Worm (Caenorhabditis elegans) whole organism, L2 larva: ENCODE data around the gene best-1.

ENCODE experiments used
- C34F6.9 ChIP-seq: fragments of 150-350 bp; optimal IDR thresholded peaks from 2 replicates; lab custom pipeline; 2014; ENCODE audit warnings: missing biosample characterization, missing genetic modification characterization
- F13H6.1 ChIP-seq: sonication (generic microtip); optimal IDR thresholded peaks from 2 replicates; lab custom pipeline; 2016; ENCODE audit warnings: missing genetic modification characterization, missing compliant biosample characterization
- Y55F3AM.14 ChIP-seq: fragments of 200-800 bp; sonication (Bioruptor generic); optimal IDR thresholded peaks from 2 replicates; lab custom pipeline; 2018; ENCODE audit warnings: mild to moderate bottlenecking, missing genetic modification characterization, missing compliant biosample characterization
- ZK546.5 ChIP-seq: sonication (generic microtip); optimal IDR thresholded peaks from 2 replicates; lab custom pipeline; 2017; ENCODE audit warnings: missing biosample characterization, missing genetic modification characterization
- alr-1 ChIP-seq: fragments of 150-350 bp; optimal IDR thresholded peaks from 2 replicates; lab custom pipeline; 2014; ENCODE audit warnings: missing biosample characterization, missing genetic modification characterization
- aly-2 ChIP-seq: fragments of 150-350 bp; optimal IDR thresholded peaks from 2 replicates; lab custom pipeline; 2014; ENCODE audit warnings: missing biosample characterization, missing genetic modification characterization
- ama-1 ChIP-seq: fragments of 150-350 bp; optimal IDR thresholded peaks from 2 replicates; lab custom pipeline; 2018; ENCODE audit warnings: inconsistent platforms
- blmp-1 ChIP-seq: sonication (generic microtip); optimal IDR thresholded peaks from 2 replicates; lab custom pipeline; 2017; ENCODE audit warnings: missing genetic modification characterization, mild to moderate bottlenecking, missing compliant biosample characterization, antibody characterized with exemption, moderate library complexity; ENCODE audit not compliant: insufficient read depth
- ceh-16 ChIP-seq: fragments of 150-350 bp; optimal IDR thresholded peaks from 2 replicates; lab custom pipeline; 2014; ENCODE audit warnings: missing biosample characterization, missing genetic modification characterization
- ceh-82 ChIP-seq: fragments of 150-350 bp; optimal IDR thresholded peaks from 2 replicates; lab custom pipeline; 2014; ENCODE audit warnings: missing biosample characterization, missing genetic modification characterization
- crh-2 ChIP-seq: sonication (generic microtip); optimal IDR thresholded peaks from 2 replicates; lab custom pipeline; 2017; ENCODE audit warnings: missing biosample characterization, missing genetic modification characterization
- dmd-4 ChIP-seq: sonication (generic microtip); optimal IDR thresholded peaks from 2 replicates; lab custom pipeline; 2017; ENCODE audit warnings: missing biosample characterization, missing genetic modification characterization
- egl-27 ChIP-seq: sonication (generic microtip); optimal IDR thresholded peaks from 3 replicates; lab custom pipeline; 2017; ENCODE audit warnings: missing biosample characterization, missing genetic modification reagents, missing genetic modification characterization
- elt-1 ChIP-seq: fragments of 150-350 bp; optimal IDR thresholded peaks from 2 replicates; lab custom pipeline; 2014; ENCODE audit warnings: missing biosample characterization, missing genetic modification characterization
- elt-3 ChIP-seq: sonication (generic microtip); optimal IDR thresholded peaks from 2 replicates; lab custom pipeline; 2017; ENCODE audit warnings: missing biosample characterization, missing genetic modification characterization
- fos-1 ChIP-seq: fragments of 150-350 bp; optimal IDR thresholded peaks from 2 replicates; lab custom pipeline; 2014; ENCODE audit warnings: missing biosample characterization, missing genetic modification characterization
- gmeb-1 ChIP-seq: fragments of 150-350 bp; optimal IDR thresholded peaks from 2 replicates; lab custom pipeline; 2014; ENCODE audit warnings: missing biosample characterization, missing genetic modification characterization
- lin-11 ChIP-seq: fragments of 150-350 bp; sonication (generic microtip); optimal IDR thresholded peaks from 2 replicates; lab custom pipeline; 2014; ENCODE audit warnings: missing biosample characterization, missing genetic modification characterization, inconsistent platforms, mixed read lengths
- lin-13 ChIP-seq: fragments of 150-350 bp; optimal IDR thresholded peaks from 2 replicates; lab custom pipeline; 2014; ENCODE audit warnings: missing biosample characterization, missing genetic modification reagents, missing genetic modification characterization
- lin-39 ChIP-seq: fragments of 150-350 bp; optimal IDR thresholded peaks from 2 replicates; lab custom pipeline; 2014; ENCODE audit warnings: missing biosample characterization, missing genetic modification reagents, missing genetic modification characterization
- lsy-2 ChIP-seq, 2 experiments: fragments of 150-350 bp in 1 of 2; sonication (generic microtip) in 1 of 2; optimal IDR thresholded peaks; 2 replicates each; lab custom pipeline; 2014 to 2017; ENCODE audit warnings: missing biosample characterization in 2 of 2, missing genetic modification characterization in 2 of 2
- mab-5 ChIP-seq: fragments of 150-350 bp; optimal IDR thresholded peaks from 2 replicates; lab custom pipeline; 2014; ENCODE audit warnings: missing biosample characterization, missing genetic modification characterization
- mbf-1 ChIP-seq: sonication (generic microtip); optimal IDR thresholded peaks from 2 replicates; lab custom pipeline; 2017; ENCODE audit warnings: missing biosample characterization, missing genetic modification characterization
- mdl-1 ChIP-seq, 2 experiments: fragments of 150-350 bp in 1 of 2; sonication (generic microtip) in 1 of 2; optimal IDR thresholded peaks; 2 replicates each; lab custom pipeline; 2017; ENCODE audit warnings: missing biosample characterization in 2 of 2, missing genetic modification characterization in 2 of 2
- nhr-11 ChIP-seq: fragments of 150-350 bp; optimal IDR thresholded peaks from 2 replicates; lab custom pipeline; 2014; ENCODE audit warnings: missing biosample characterization, missing genetic modification characterization
- nhr-12 ChIP-seq: fragments of 150-350 bp; optimal IDR thresholded peaks from 2 replicates; lab custom pipeline; 2014; ENCODE audit warnings: missing biosample characterization, missing genetic modification characterization
- nhr-129 ChIP-seq: fragments of 150-350 bp; optimal IDR thresholded peaks from 2 replicates; lab custom pipeline; 2014; ENCODE audit warnings: missing biosample characterization, missing genetic modification characterization
- nhr-21 ChIP-seq: fragments of 150-350 bp; optimal IDR thresholded peaks from 2 replicates; lab custom pipeline; 2014; ENCODE audit warnings: missing biosample characterization, missing genetic modification characterization
- nhr-237 ChIP-seq: fragments of 150-350 bp; optimal IDR thresholded peaks from 2 replicates; lab custom pipeline; 2014; ENCODE audit warnings: missing biosample characterization, missing genetic modification characterization
- nhr-25 ChIP-seq: fragments of 150-350 bp; sonication (generic microtip); optimal IDR thresholded peaks from 3 replicates; lab custom pipeline; 2014; ENCODE audit warnings: missing biosample characterization, missing genetic modification characterization
- nhr-6 ChIP-seq: fragments of 150-350 bp; optimal IDR thresholded peaks from 2 replicates; lab custom pipeline; 2014; ENCODE audit warnings: missing biosample characterization, missing genetic modification characterization
- nhr-77 ChIP-seq: fragments of 150-350 bp; optimal IDR thresholded peaks from 2 replicates; lab custom pipeline; 2014; ENCODE audit warnings: missing biosample characterization, missing genetic modification characterization
- peb-1 ChIP-seq: fragments of 150-350 bp; optimal IDR thresholded peaks from 2 replicates; lab custom pipeline; 2014; ENCODE audit warnings: missing biosample characterization, missing genetic modification characterization
- skn-1 ChIP-seq: sonication (generic microtip); optimal IDR thresholded peaks from 2 replicates; lab custom pipeline; 2017; ENCODE audit warnings: missing biosample characterization, missing genetic modification characterization
- sma-3 ChIP-seq: sonication (generic microtip); optimal IDR thresholded peaks from 2 replicates; lab custom pipeline; 2016; ENCODE audit warnings: missing genetic modification reagents, missing genetic modification characterization, missing compliant biosample characterization
- sma-9 ChIP-seq, 2 experiments: fragments of 150-350 bp in 1 of 2; sonication (generic microtip) in 1 of 2; optimal IDR thresholded peaks; 2 replicates each; lab custom pipeline; 2014 to 2016; ENCODE audit warnings: missing genetic modification characterization in 2 of 2, mild to moderate bottlenecking in 1 of 2, missing biosample characterization in 1 of 2, missing compliant biosample characterization in 1 of 2, missing genetic modification reagents in 1 of 2, moderate library complexity in 1 of 2
- snpc-4 ChIP-seq: fragments of 150-350 bp; optimal IDR thresholded peaks from 2 replicates; lab custom pipeline; 2014; ENCODE audit warnings: missing biosample characterization, missing genetic modification characterization
- unc-55 ChIP-seq: fragments of 150-350 bp; sonication (generic microtip); optimal IDR thresholded peaks from 3 replicates; lab custom pipeline; 2014; ENCODE audit warnings: missing biosample characterization, missing genetic modification reagents, missing genetic modification characterization
- unc-62 ChIP-seq: fragments of 150-350 bp; optimal IDR thresholded peaks from 2 replicates; lab custom pipeline; 2014; ENCODE audit warnings: missing biosample characterization, missing genetic modification reagents, missing genetic modification characterization
- zag-1 ChIP-seq: fragments of 150-350 bp; optimal IDR thresholded peaks from 2 replicates; lab custom pipeline; 2014; ENCODE audit warnings: missing biosample characterization, missing genetic modification characterization
- ztf-1 ChIP-seq: fragments of 200-800 bp; sonication (Bioruptor generic); conservative IDR thresholded peaks from 2 replicates; pipeline ENCODE4 v1.3.6; 2022; ENCODE audit warnings: missing genetic modification characterization, missing compliant biosample characterization
- ztf-11 ChIP-seq: sonication (generic microtip); optimal IDR thresholded peaks from 2 replicates; lab custom pipeline; 2017; ENCODE audit warnings: missing biosample characterization, missing genetic modification characterization
- ztf-4 ChIP-seq: fragments of 150-350 bp; optimal IDR thresholded peaks from 2 replicates; lab custom pipeline; 2014; ENCODE audit warnings: missing biosample characterization, missing genetic modification characterization

Gene best-1

DNA sequence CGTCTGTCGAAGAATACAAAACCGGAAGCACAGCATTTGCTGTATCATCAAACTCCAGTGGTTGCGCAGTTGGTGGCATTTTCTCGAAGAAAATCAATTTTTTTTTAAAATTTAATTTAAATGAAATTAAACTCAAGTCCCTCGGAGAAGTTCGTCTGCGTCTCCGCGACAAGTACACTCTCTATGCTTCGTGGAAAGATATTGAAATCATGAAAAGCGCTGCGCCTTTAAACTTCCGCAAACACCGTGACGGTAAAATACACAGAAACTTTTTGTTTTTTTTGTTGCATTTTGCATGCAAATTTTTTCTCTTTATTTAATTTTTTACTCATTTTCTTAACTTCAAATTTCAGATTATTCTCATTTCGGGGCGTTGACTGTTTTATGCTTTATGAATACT is 10.9 kb downstream of the best-1 start, which contains the start of the genes dli-1, tin-9.2 and exos-4.1:
Gene dli-1, minus strand, starts transcription at position 141 of the 400 bp plus-strand sequence.
Gene tin-9.2, plus strand, starts transcription at position 344 of the 400 bp plus-strand sequence.
Gene exos-4.1, plus strand, starts transcription at position 348 of the 400 bp plus-strand sequence.
- TF ChIP-seq fos-1 (tag; lab: Kevin White, UChicago) = peak; percentile 47
- TF ChIP-seq blmp-1 (tag; lab: Kevin White, UChicago) = peak; percentile 6
- TF ChIP-seq unc-55 (GFP tag; lab: Kevin White, UChicago) = peak; percentile 89
- TF ChIP-seq nhr-129 = peak; percentile 90
- no peak for TF ChIP-seq zag-1 (tag; lab: Kevin White, UChicago)
- TF ChIP-seq C34F6.9 = peak; percentile 91
- no peak for TF ChIP-seq alr-1 (tag; lab: Kevin White, UChicago)
- TF ChIP-seq lsy-2 (tag; optimal IDR thresholded peaks at IDR 0.05; lab: Kevin White, UChicago) = peak; percentile 65 to 90
- peak; percentile 82 for TF ChIP-seq crh-2 (tag; lab: Kevin White, UChicago)
- peak; percentile 8 for TF ChIP-seq ama-1
- TF ChIP-seq lin-11 (tag; lab: Kevin White, UChicago) = peak; percentile 23
- no peak for TF ChIP-seq sma-9 (GFP tag; optimal IDR thresholded peaks at IDR 0.05; lab: Kevin White, UChicago)
- TF ChIP-seq sma-9 (tag; optimal IDR thresholded peaks at IDR 0.05; lab: Kevin White, UChicago) = no peak
- TF ChIP-seq mdl-1 (tag; optimal IDR thresholded peaks at IDR 0.05; lab: Kevin White, UChicago) = peak in 1 of 2 experiments; percentile 5
- peak; percentile 40 for TF ChIP-seq sma-3 (GFP tag; lab: Kevin White, UChicago)
- peak; percentile 65 for TF ChIP-seq nhr-25 (tag; lab: Kevin White, UChicago)
- TF ChIP-seq F13H6.1 (tag; lab: Kevin White, UChicago) = peak; percentile 53
- TF ChIP-seq gmeb-1 (tag; lab: Kevin White, UChicago) = peak; percentile 84
- peak; percentile 67 for TF ChIP-seq mab-5 (tag; lab: Kevin White, UChicago)
- TF ChIP-seq nhr-6 = no peak
- TF ChIP-seq lin-13 = peak; percentile 66
- TF ChIP-seq ZK546.5 (tag; lab: Kevin White, UChicago) = peak; percentile 19

DNA sequence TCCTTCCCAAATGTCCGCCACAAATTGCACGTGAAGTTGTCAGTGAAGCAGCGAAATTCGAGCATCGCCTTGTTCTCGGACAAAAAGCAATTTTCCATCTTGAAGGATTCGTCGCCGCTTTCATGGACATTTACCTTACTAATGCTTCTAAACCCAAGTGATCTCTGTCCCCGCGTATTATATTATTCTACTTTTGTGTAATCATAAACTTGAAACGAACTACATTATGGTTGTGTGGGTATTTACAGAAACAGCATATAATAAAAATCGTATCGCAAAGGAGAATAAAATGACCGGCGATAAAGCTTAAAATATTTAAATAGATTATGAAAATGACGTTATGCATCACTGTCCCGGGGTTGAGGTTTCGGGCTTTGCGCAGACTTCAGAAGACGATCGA is 12.8 kb downstream of the best-1 start:
- TF ChIP-seq lin-39 (tag; lab: Kevin White, UChicago) (no peak), ama-1 (no peak), nhr-129 (peak; percentile 27)

DNA sequence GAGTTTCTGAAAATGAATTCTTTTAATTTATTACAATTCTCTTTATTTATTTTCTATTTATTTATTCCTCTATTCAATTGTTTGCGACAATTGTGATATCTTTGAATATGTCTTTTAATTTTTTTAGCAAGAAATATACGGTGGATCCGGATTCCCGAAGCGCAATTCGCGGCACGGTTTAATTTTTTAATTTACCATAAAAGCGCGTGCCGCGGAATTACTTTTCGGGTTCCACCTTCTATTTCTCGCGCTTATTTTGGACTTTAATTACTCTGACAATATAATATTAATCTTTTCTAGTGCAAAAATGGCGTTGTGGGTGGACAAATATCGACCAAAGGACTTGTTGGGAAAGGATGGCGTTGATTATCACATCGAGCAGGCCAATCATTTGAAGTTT is 14.1 kb downstream of the best-1 start, which contains the start of gene rfc-3:
Gene rfc-3, plus strand, starts transcription at position 301 of the 400 bp plus-strand sequence.
- TF ChIP-seq crh-2 (tag; lab: Kevin White, UChicago) (no peak), aly-2 (tag; lab: Kevin White, UChicago) (no peak), dmd-4 (tag; lab: Kevin White, UChicago) (no peak), ceh-16 (no peak), lin-13 (no peak), nhr-77 (no peak), ZK546.5 (tag; lab: Kevin White, UChicago) (no peak), lin-11 (tag; lab: Kevin White, UChicago) (no peak), snpc-4 (tag; lab: Kevin White, UChicago) (no peak), Y55F3AM.14 (GFP tag; lab: Kevin White, UChicago) (no peak), nhr-12 (no peak), ztf-11 (no peak), alr-1 (tag; lab: Kevin White, UChicago) (no peak), egl-27 (no peak), blmp-1 (tag; lab: Kevin White, UChicago) (no peak), ztf-1 (no peak), nhr-237 (tag; lab: Kevin White, UChicago) (no peak), mdl-1 (tag; optimal IDR thresholded peaks at IDR 0.05; lab: Kevin White, UChicago) (no peak), nhr-11 (no peak), C34F6.9 (no peak)
- TF ChIP-seq, all 48 proteins: peak for 0

DNA sequence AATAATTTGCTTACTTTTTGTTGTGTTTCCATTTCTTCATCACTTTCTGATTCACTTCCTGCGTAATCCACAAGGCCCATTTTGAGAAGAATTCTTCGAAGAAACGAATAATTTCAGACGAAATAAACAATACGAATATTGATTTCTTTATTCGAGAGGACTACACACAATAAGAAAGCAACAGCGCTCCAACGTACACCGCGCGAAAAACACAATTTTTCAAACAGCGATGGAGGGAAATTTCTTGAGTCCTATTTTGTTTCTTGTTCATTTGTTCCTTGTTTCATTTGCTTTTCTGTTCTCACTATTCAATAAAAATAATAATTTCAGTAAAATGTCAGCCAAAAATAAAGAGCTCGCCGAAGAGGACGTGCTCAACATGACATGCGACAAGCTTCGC is 15.9 kb downstream of the best-1 start, which contains the start of the genes prcc-1 and C39E9.12:
Gene prcc-1, minus strand, starts transcription at position 119 of the 400 bp plus-strand sequence.
Gene C39E9.12, plus strand, starts transcription at position 331 of the 400 bp plus-strand sequence.
- TF ChIP-seq ztf-4 (tag; lab: Kevin White, UChicago) (no peak), nhr-129 (peak; percentile 96), mab-5 (tag; lab: Kevin White, UChicago) (no peak), ceh-82 (tag; lab: Kevin White, UChicago) (no peak), zag-1 (tag; lab: Kevin White, UChicago) (no peak), nhr-77 (no peak), mdl-1 (tag; optimal IDR thresholded peaks at IDR 0.05; lab: Kevin White, UChicago) (no peak), Y55F3AM.14 (GFP tag; lab: Kevin White, UChicago) (no peak), lin-11 (tag; lab: Kevin White, UChicago) (no peak), nhr-11 (no peak), nhr-21 (tag; lab: Kevin White, UChicago) (no peak), blmp-1 (tag; lab: Kevin White, UChicago) (no peak), egl-27 (peak; percentile 6), elt-3 (no peak), C34F6.9 (peak; percentile 86), mbf-1 (no peak), unc-62 (GFP tag; lab: Kevin White, UChicago) (no peak), peb-1 (tag; lab: Kevin White, UChicago) (no peak), gmeb-1 (tag; lab: Kevin White, UChicago) (peak; percentile 87), snpc-4 (tag; lab: Kevin White, UChicago) (peak; percentile 44), lin-13 (no peak), skn-1 (tag; lab: Kevin White, UChicago) (no peak), nhr-6 (peak; percentile 23), nhr-237 (tag; lab: Kevin White, UChicago) (no peak), fos-1 (tag; lab: Kevin White, UChicago) (peak; percentile 32), sma-9 (GFP tag; optimal IDR thresholded peaks at IDR 0.05; lab: Kevin White, UChicago) (peak; percentile 54), sma-9 (tag; optimal IDR thresholded peaks at IDR 0.05; lab: Kevin White, UChicago) (no peak), alr-1 (tag; lab: Kevin White, UChicago) (no peak), ZK546.5 (tag; lab: Kevin White, UChicago) (no peak), dmd-4 (tag; lab: Kevin White, UChicago) (no peak), nhr-25 (tag; lab: Kevin White, UChicago) (no peak), elt-1 (no peak)
